Fruit fly (Drosophila melanogaster): ENCODE results near the gene Fmr1.

DNA sequence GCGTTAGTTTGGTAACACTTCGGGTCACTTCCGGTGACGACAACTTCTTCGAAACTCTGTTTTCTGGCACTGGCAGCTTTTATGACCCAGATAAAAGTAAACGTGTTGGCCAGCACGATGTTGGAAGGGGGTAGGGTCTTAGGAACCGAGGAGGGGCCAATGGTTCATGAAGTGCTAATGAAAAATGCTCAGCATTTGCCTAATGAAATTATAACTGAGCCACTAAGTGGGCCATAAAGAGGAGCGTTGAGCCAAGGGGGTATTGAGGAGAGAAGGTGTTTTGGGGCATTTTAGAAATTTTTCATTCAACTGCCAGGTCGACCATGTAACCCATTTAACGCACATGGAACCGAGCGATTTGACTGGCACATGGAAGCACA lies 11.6 kb downstream of the Fmr1 start:
- no peak for TF ChIP-seq CG8478 (optimal IDR thresholded peaks at IDR 0.05)
- TF ChIP-seq CTCF (optimal IDR thresholded peaks at IDR 0.05): no peak
